Fruit fly (Drosophila melanogaster) whole organism, embryonic: ENCODE data around the gene Dyrk2.

Source experiments
- B-H1 ChIP-seq: fragments of 200-800 bp; sonication (Bioruptor generic); IDR thresholded peaks from 3 replicates; pipeline ENCODE4 v1.3.6; 2022; ENCODE audit warnings: missing biosample characterization, missing genetic modification characterization
- Bgb ChIP-seq: fragments of 200-800 bp; sonication (Bioruptor generic); IDR thresholded peaks from 2 replicates; pipeline ENCODE4 v1.3.6; 2022; ENCODE audit warnings: missing biosample characterization, missing genetic modification characterization; ENCODE audit not compliant: partially characterized antibody
- CG13775 ChIP-seq: fragments of 200-800 bp; sonication (Bioruptor generic); optimal IDR thresholded peaks from 3 replicates; lab custom pipeline; 2017; ENCODE audit warnings: missing biosample characterization, mild to moderate bottlenecking, missing genetic modification characterization
- CG15073 ChIP-seq: fragments of 200-800 bp; sonication (Bioruptor generic); optimal IDR thresholded peaks from 2 replicates; lab custom pipeline; 2016; ENCODE audit warnings: missing biosample characterization, missing genetic modification characterization
- CG1647 ChIP-seq: fragments of 200-800 bp; sonication (Bioruptor generic); optimal IDR thresholded peaks from 3 replicates; lab custom pipeline; 2016; ENCODE audit warnings: missing biosample characterization, missing genetic modification characterization
- CG17568 ChIP-seq: fragments of 200-800 bp; sonication (Bioruptor generic); optimal IDR thresholded peaks from 2 replicates; lab custom pipeline; 2018; ENCODE audit warnings: missing biosample characterization, mild to moderate bottlenecking, missing genetic modification characterization, moderate library complexity
- CG1792 ChIP-seq: fragments of 200-800 bp; sonication (Bioruptor generic); optimal IDR thresholded peaks from 2 replicates; lab custom pipeline; 2016; ENCODE audit warnings: missing biosample characterization, missing genetic modification characterization
- CG31441 ChIP-seq: fragments of 200-800 bp; sonication (Bioruptor generic); IDR thresholded peaks from 2 replicates; pipeline ENCODE4 v1.3.6; 2022; ENCODE audit warnings: missing biosample characterization, missing genetic modification characterization
- CG33213 ChIP-seq: fragments of 200-800 bp; sonication (Bioruptor generic); optimal IDR thresholded peaks from 3 replicates; lab custom pipeline; 2016; ENCODE audit warnings: missing biosample characterization, missing genetic modification characterization
- CG33557 ChIP-seq: fragments of 200-800 bp; sonication (Bioruptor generic); optimal IDR thresholded peaks from 2 replicates; lab custom pipeline; 2019; ENCODE audit warnings: missing biosample characterization, mild to moderate bottlenecking, missing genetic modification characterization, moderate library complexity
- CG3407 ChIP-seq: fragments of 200-800 bp; sonication (Bioruptor generic); optimal IDR thresholded peaks from 2 replicates; lab custom pipeline; 2018; ENCODE audit warnings: missing biosample characterization, mild to moderate bottlenecking, missing genetic modification characterization
- CG4282 ChIP-seq: fragments of 200-800 bp; sonication (Bioruptor generic); optimal IDR thresholded peaks from 2 replicates; lab custom pipeline; 2016; ENCODE audit warnings: missing biosample characterization, missing genetic modification characterization
- CG4404 ChIP-seq: fragments of 200-800 bp; sonication (Bioruptor generic); IDR thresholded peaks from 2 replicates; pipeline ENCODE4 v1.3.6; 2022; ENCODE audit warnings: missing biosample characterization, missing genetic modification characterization
- CG8281 ChIP-seq: fragments of 200-800 bp; sonication (Bioruptor generic); optimal IDR thresholded peaks from 2 replicates; lab custom pipeline; 2018; ENCODE audit warnings: missing biosample characterization, mild to moderate bottlenecking, missing genetic modification characterization, moderate library complexity
- CG8359 ChIP-seq: fragments of 200-800 bp; sonication (Bioruptor generic); optimal IDR thresholded peaks from 2 replicates; lab custom pipeline; 2017; ENCODE audit warnings: missing biosample characterization, mild to moderate bottlenecking, missing genetic modification characterization, borderline replicate concordance
- CG9215 ChIP-seq: fragments of 200-800 bp; sonication (Bioruptor generic); IDR thresholded peaks from 2 replicates; pipeline ENCODE4 v1.3.6; 2022; ENCODE audit warnings: missing biosample characterization, missing genetic modification characterization
- CG9609 ChIP-seq: fragments of 200-800 bp; sonication (Bioruptor generic); optimal IDR thresholded peaks from 3 replicates; lab custom pipeline; 2016; ENCODE audit warnings: missing biosample characterization, missing genetic modification characterization
- CrebB ChIP-seq: fragments of 200-800 bp; sonication (Bioruptor generic); optimal IDR thresholded peaks from 3 replicates; lab custom pipeline; 2018; ENCODE audit warnings: missing biosample characterization, mild to moderate bottlenecking, missing genetic modification characterization
- Dip3 ChIP-seq: fragments of 200-800 bp; sonication (Bioruptor generic); optimal IDR thresholded peaks from 3 replicates; lab custom pipeline; 2016; ENCODE audit warnings: missing biosample characterization, missing genetic modification characterization
- Dll ChIP-seq: fragments of 200-800 bp; sonication (Bioruptor generic); IDR thresholded peaks from 4 replicates; pipeline ENCODE4 v1.3.6; 2022; ENCODE audit warnings: missing biosample characterization, missing genetic modification characterization; ENCODE audit not compliant: partially characterized antibody
- Doc2 ChIP-seq: fragments of 200-800 bp; sonication (Bioruptor generic); IDR thresholded peaks from 2 replicates; pipeline ENCODE4 v1.3.6; 2022; ENCODE audit warnings: missing biosample characterization, missing genetic modification characterization
- Hey ChIP-seq: fragments of 200-800 bp; sonication (Bioruptor generic); optimal IDR thresholded peaks from 3 replicates; lab custom pipeline; 2018; ENCODE audit warnings: missing biosample characterization, mild to moderate bottlenecking, missing genetic modification characterization
- NK7.1 ChIP-seq: fragments of 200-800 bp; sonication (Bioruptor generic); optimal IDR thresholded peaks from 3 replicates; lab custom pipeline; 2016; ENCODE audit warnings: missing biosample characterization, missing genetic modification characterization
- Oaz ChIP-seq: fragments of 200-800 bp; sonication (Bioruptor generic); IDR thresholded peaks from 2 replicates; pipeline ENCODE4 v1.3.6; 2022; ENCODE audit warnings: missing biosample characterization, missing genetic modification characterization
- Optix ChIP-seq: fragments of 200-800 bp; sonication (Bioruptor generic); IDR thresholded peaks from 3 replicates; pipeline ENCODE4 v1.3.6; 2022; ENCODE audit warnings: missing biosample characterization, missing genetic modification characterization
- Sin3A ChIP-seq: fragments of >200 bp; optimal IDR thresholded peaks from 2 replicates; lab custom pipeline; 2018
- Sox100B ChIP-seq: fragments of 200-800 bp; sonication (Bioruptor generic); optimal IDR thresholded peaks from 3 replicates; lab custom pipeline; 2018; ENCODE audit warnings: missing biosample characterization, mild to moderate bottlenecking, missing genetic modification characterization
- TFAM ChIP-seq: fragments of 200-800 bp; sonication (Bioruptor generic); optimal IDR thresholded peaks from 2 replicates; lab custom pipeline; 2017; ENCODE audit warnings: missing biosample characterization, missing genetic modification characterization, inconsistent platforms
- ato ChIP-seq: fragments of 200-800 bp; sonication (Bioruptor generic); IDR thresholded peaks from 2 replicates; pipeline ENCODE4 v1.3.6; 2022; ENCODE audit warnings: missing biosample characterization, missing genetic modification characterization; ENCODE audit not compliant: partially characterized antibody
- bigmax ChIP-seq: fragments of 200-800 bp; sonication (Bioruptor generic); optimal IDR thresholded peaks from 2 replicates; lab custom pipeline; 2018; ENCODE audit warnings: missing biosample characterization, mild to moderate bottlenecking, missing genetic modification characterization
- cad ChIP-seq: fragments of >200 bp; optimal IDR thresholded peaks from 2 replicates; lab custom pipeline; 2017; ENCODE audit warnings: missing biosample characterization, missing genetic modification characterization
- disco-r ChIP-seq: fragments of 200-800 bp; sonication (Bioruptor generic); optimal IDR thresholded peaks from 2 replicates; lab custom pipeline; 2016; ENCODE audit warnings: missing biosample characterization, missing genetic modification characterization
- en ChIP-seq: fragments of 200-800 bp; sonication (Bioruptor generic); optimal IDR thresholded peaks from 2 replicates; lab custom pipeline; 2016; ENCODE audit warnings: missing biosample characterization, missing genetic modification characterization
- eve ChIP-seq, 2 experiments: fragments of >200 bp; optimal IDR thresholded peaks; 2 replicates each; lab custom pipeline; 2017; ENCODE audit warnings: missing biosample characterization in 2 of 2, missing genetic modification characterization in 2 of 2
- eyg ChIP-seq: fragments of 200-800 bp; sonication (Bioruptor generic); optimal IDR thresholded peaks from 3 replicates; lab custom pipeline; 2016; ENCODE audit warnings: missing biosample characterization, missing genetic modification characterization
- ftz-f1 ChIP-seq: fragments of 200-800 bp; sonication (Bioruptor generic); optimal IDR thresholded peaks from 2 replicates; lab custom pipeline; 2016; ENCODE audit warnings: missing biosample characterization, missing genetic modification characterization
- gfzf ChIP-seq: fragments of 200-800 bp; sonication (Bioruptor generic); optimal IDR thresholded peaks from 2 replicates; lab custom pipeline; 2016; ENCODE audit warnings: missing biosample characterization, mild to moderate bottlenecking, missing genetic modification characterization, moderate library complexity
- grau ChIP-seq: fragments of 200-800 bp; optimal IDR thresholded peaks from 3 replicates; lab custom pipeline; 2019; ENCODE audit warnings: missing biosample characterization, mild to moderate bottlenecking, missing genetic modification characterization, moderate library complexity
- hbn ChIP-seq: fragments of 200-800 bp; sonication (Bioruptor generic); IDR thresholded peaks from 2 replicates; pipeline ENCODE4 v1.3.6; 2022; ENCODE audit warnings: missing biosample characterization, missing genetic modification characterization; ENCODE audit not compliant: partially characterized antibody
- inv ChIP-seq: fragments of 200-800 bp; sonication (Bioruptor generic); IDR thresholded peaks from 2 replicates; pipeline ENCODE4 v1.3.6; 2022; ENCODE audit warnings: missing biosample characterization, missing genetic modification characterization; ENCODE audit not compliant: partially characterized antibody
- kah ChIP-seq: fragments of 200-800 bp; sonication (Bioruptor generic); optimal IDR thresholded peaks from 2 replicates; lab custom pipeline; 2018; ENCODE audit warnings: missing biosample characterization, mild to moderate bottlenecking, missing genetic modification characterization
- mam ChIP-seq: fragments of 200-800 bp; sonication (Bioruptor generic); optimal IDR thresholded peaks from 3 replicates; lab custom pipeline; 2016; ENCODE audit warnings: missing biosample characterization, missing genetic modification characterization
- p53 ChIP-seq: fragments of 200-800 bp; sonication (Bioruptor generic); optimal IDR thresholded peaks from 2 replicates; lab custom pipeline; 2016; ENCODE audit warnings: missing biosample characterization, missing genetic modification characterization
- salm ChIP-seq: fragments of 200-800 bp; sonication (Bioruptor generic); optimal IDR thresholded peaks from 2 replicates; lab custom pipeline; 2018; ENCODE audit warnings: missing biosample characterization, mild to moderate bottlenecking, missing genetic modification characterization
- schlank ChIP-seq: fragments of 200-800 bp; sonication (Bioruptor generic); optimal IDR thresholded peaks from 2 replicates; lab custom pipeline; 2018; ENCODE audit warnings: missing biosample characterization, mild to moderate bottlenecking, missing genetic modification characterization
- slbo ChIP-seq: fragments of 200-800 bp; sonication (Bioruptor generic); IDR thresholded peaks from 2 replicates; pipeline ENCODE4 v1.3.6; 2022; ENCODE audit warnings: missing biosample characterization, missing genetic modification characterization
- so ChIP-seq: fragments of 200-800 bp; sonication (Bioruptor generic); IDR thresholded peaks from 3 replicates; pipeline ENCODE4 v1.3.6; 2022; ENCODE audit warnings: missing biosample characterization, missing genetic modification characterization
- sug ChIP-seq: fragments of 200-800 bp; optimal IDR thresholded peaks from 2 replicates; lab custom pipeline; 2019; ENCODE audit warnings: missing biosample characterization, mild to moderate bottlenecking, missing genetic modification characterization, moderate library complexity
- toy ChIP-seq: fragments of 200-800 bp; sonication (Bioruptor generic); IDR thresholded peaks from 2 replicates; pipeline ENCODE4 v1.3.6; 2022; ENCODE audit warnings: missing biosample characterization, missing genetic modification characterization
- tx ChIP-seq: fragments of 200-800 bp; sonication (Bioruptor generic); optimal IDR thresholded peaks from 2 replicates; lab custom pipeline; 2016; ENCODE audit warnings: missing biosample characterization, missing genetic modification characterization

The Dyrk2 gene

dm6 chr2L:14233896-14234626 is at the start of gene Dyrk2:
TSS of gene Dyrk2 (minus strand) at chr2L:14234126.
- TF ChIP-seq mam (GFP tag; lab: Kevin White, UChicago) (no peak), hbn (GFP tag; lab: Robert Waterston, UW) (no peak), CG15073 (GFP tag; lab: Kevin White, UChicago) (no peak), disco-r (GFP tag; lab: Kevin White, UChicago) (no peak), B-H1 (GFP tag; lab: Robert Waterston, UW) (peak; percentile 24; the same call in 1 of the 3 replicates), sug (tag; lab: Kevin White, UChicago) (peak; percentile 63), CG33557 (GFP tag; lab: Kevin White, UChicago) (peak; percentile 14), p53 (no peak), CG9215 (no peak), Optix (GFP tag; lab: Robert Waterston, UW) (no peak; the same call in 2 of the 3 replicates), ato (GFP tag; lab: Robert Waterston, UW) (0 out of 2 replicates have a peak, but pooled peaks have one; percentile 49), kah (GFP tag; lab: Kevin White, UChicago) (no peak), salm (tag; lab: Kevin White, UChicago) (no peak), eve (GFP tag; optimal IDR thresholded peaks at IDR 0.05; lab: Kevin White, UChicago) (no peak), TFAM (GFP tag; lab: Kevin White, UChicago) (no peak), CG1647 (GFP tag; lab: Kevin White, UChicago) (no peak), CG8359 (GFP tag; lab: Kevin White, UChicago) (no peak), Hey (tag; lab: Kevin White, UChicago) (no peak), Sox100B (GFP tag; lab: Kevin White, UChicago) (peak; percentile 72), gfzf (GFP tag; lab: Kevin White, UChicago) (no peak), CG4404 (GFP tag; lab: Robert Waterston, UW) (no peak), cad (GFP tag; lab: Kevin White, UChicago) (no peak), Dip3 (no peak), CG4282 (GFP tag; lab: Kevin White, UChicago) (no peak), Sin3A (lab: Kevin White, UChicago) (no peak), en (no peak), grau (tag; lab: Kevin White, UChicago) (peak; percentile 58), CG13775 (GFP tag; lab: Kevin White, UChicago) (no peak), Oaz (GFP tag; lab: Robert Waterston, UW) (no peak), CG1792 (GFP tag; lab: Kevin White, UChicago) (no peak), CG17568 (GFP tag; lab: Kevin White, UChicago) (no peak), tx (GFP tag; lab: Kevin White, UChicago) (no peak), CG9609 (GFP tag; lab: Kevin White, UChicago) (no peak), Doc2 (GFP tag; lab: Robert Waterston, UW) (no peak), toy (GFP tag; lab: Robert Waterston, UW) (no peak), bigmax (peak; percentile 41), schlank (tag; lab: Kevin White, UChicago) (no peak), CG33213 (GFP tag; lab: Kevin White, UChicago) (peak; percentile 19), Dll (GFP tag; lab: Robert Waterston, UW) (0 out of 4 replicates have a peak, but pooled peaks have one; percentile 14), Bgb (GFP tag; lab: Robert Waterston, UW) (peak; percentile 78; the same call in 1 of the 2 replicates), CG3407 (GFP tag; lab: Kevin White, UChicago) (no peak), eyg (GFP tag; lab: Kevin White, UChicago) (no peak), NK7.1 (GFP tag; lab: Kevin White, UChicago) (no peak), CrebB (tag; lab: Kevin White, UChicago) (peak; percentile 30), slbo (peak; percentile 50; the same call in 1 of the 2 replicates), CG8281 (tag; lab: Kevin White, UChicago) (peak; percentile 15), ftz-f1 (peak; percentile 14), so (GFP tag; lab: Robert Waterston, UW) (peak; percentile 77; the same call in 2 of the 3 replicates), inv (GFP tag; lab: Robert Waterston, UW) (no peak; the same call in 1 of the 2 replicates), CG31441 (GFP tag; lab: Robert Waterston, UW) (peak; percentile 56; the same call in 1 of the 2 replicates)
